Worm (Caenorhabditis elegans): Measurements from ENCODE around the gene F18E3.12.

- TF ChIP-seq snpc-4 (tag; optimal IDR thresholded peaks at IDR 0.05), result no peak
- no peak for TF ChIP-seq mdl-1 (tag; optimal IDR thresholded peaks at IDR 0.05)
- TF ChIP-seq lin-39 (tag; optimal IDR thresholded peaks at IDR 0.05), result no peak
- TF ChIP-seq zag-1 (tag; optimal IDR thresholded peaks at IDR 0.05), result no peak
- TF ChIP-seq ceh-16 (tag; optimal IDR thresholded peaks at IDR 0.05), result no peak
- no peak for TF ChIP-seq nhr-11 (tag; optimal IDR thresholded peaks at IDR 0.05)
- TF ChIP-seq ztf-4 (tag; optimal IDR thresholded peaks at IDR 0.05), result no peak
- TF ChIP-seq R02D3.7 (tag; optimal IDR thresholded peaks at IDR 0.05), result no peak
- no peak for TF ChIP-seq nhr-10 (tag; optimal IDR thresholded peaks at IDR 0.05)
- TF ChIP-seq mab-5 (tag; optimal IDR thresholded peaks at IDR 0.05), result no peak
- TF ChIP-seq unc-62 (GFP tag; optimal IDR thresholded peaks at IDR 0.05), result no peak
- no peak for TF ChIP-seq egl-27 (tag; optimal IDR thresholded peaks at IDR 0.05)
- TF ChIP-seq lin-11 (tag; optimal IDR thresholded peaks at IDR 0.05), result no peak
Observed at ce11 chrV:7369578-7369977, 45.2 kb upstream of the F18E3.12 start, which contains the start of gene srj-14.
